Fruit fly (Drosophila melanogaster): ENCODE data around the gene tio.

The tio gene

dm6 chr2L:22024362-22024761, 5.4 kb downstream of the tio start (continued):
- TF ChIP-seq CG17385 (GFP tag; optimal IDR thresholded peaks at IDR 0.05) (no peak), CG2116 (GFP tag; optimal IDR thresholded peaks at IDR 0.05) (no peak), exex (tag; optimal IDR thresholded peaks at IDR 0.05) (no peak), sr (GFP tag; IDR thresholded peaks at IDR 0.05) (peak; percentile 79; the same call in 2 of the 3 replicates), ken (GFP tag; IDR thresholded peaks at IDR 0.05) (no peak), CG8089 (GFP tag; optimal IDR thresholded peaks at IDR 0.05) (no peak), CG12299 (tag; optimal IDR thresholded peaks at IDR 0.05) (no peak), crp (GFP tag; optimal IDR thresholded peaks at IDR 0.05) (no peak), CG30403 (GFP tag; optimal IDR thresholded peaks at IDR 0.05) (no peak), caup (GFP tag; optimal IDR thresholded peaks at IDR 0.05; ENCODE audit: severe bottlenecking) (no peak), CG12391 (tag; optimal IDR thresholded peaks at IDR 0.05) (no peak), NFAT (GFP tag; IDR thresholded peaks at IDR 0.05) (no peak), ro (GFP tag; IDR thresholded peaks at IDR 0.05) (no peak), CG17802 (tag; optimal IDR thresholded peaks at IDR 0.05) (no peak), CG2199 (GFP tag; IDR thresholded peaks at IDR 0.05) (peak; percentile 83), CG18764 (GFP tag; optimal IDR thresholded peaks at IDR 0.05) (no peak), Rx (GFP tag; IDR thresholded peaks at IDR 0.05) (no peak), CG10431 (GFP tag; optimal IDR thresholded peaks at IDR 0.05) (no peak), HmgD (GFP tag; optimal IDR thresholded peaks at IDR 0.05) (peak; percentile 90), CG34224 (GFP tag; IDR thresholded peaks at IDR 0.05; ENCODE audit: partially characterized antibody) (0 out of 3 replicates have a peak, but pooled peaks have one; percentile 58), lov (optimal IDR thresholded peaks at IDR 0.05) (no peak), lov (GFP tag; IDR thresholded peaks at IDR 0.05) (0 out of 3 replicates have a peak, but pooled peaks have one; percentile 23), Gsc (GFP tag; IDR thresholded peaks at IDR 0.05) (no peak), ttk (GFP tag; IDR thresholded peaks at IDR 0.05) (no peak), amos (GFP tag; IDR thresholded peaks at IDR 0.05; ENCODE audit: partially characterized antibody) (peak; percentile 43; the same call in 1 of the 2 replicates), CG34376 (GFP tag; optimal IDR thresholded peaks at IDR 0.05) (no peak), CG17568 (GFP tag; optimal IDR thresholded peaks at IDR 0.05) (no peak), ewg (GFP tag; optimal IDR thresholded peaks at IDR 0.05) (peak; percentile 88), Myb (GFP tag; optimal IDR thresholded peaks at IDR 0.05) (no peak), CG14441 (GFP tag; IDR thresholded peaks at IDR 0.05) (no peak), CG7928 (GFP tag; optimal IDR thresholded peaks at IDR 0.05) (no peak), tup (GFP tag; optimal IDR thresholded peaks at IDR 0.05) (no peak), sc (optimal IDR thresholded peaks at IDR 0.05) (no peak), sc (GFP tag; optimal IDR thresholded peaks at IDR 0.05) (no peak), crol (GFP tag; IDR thresholded peaks at IDR 0.05) (peak; percentile 75), dm (GFP tag; optimal IDR thresholded peaks at IDR 0.05) (peak; percentile 13), CG15269 (tag; optimal IDR thresholded peaks at IDR 0.05) (no peak), Opbp (GFP tag; IDR thresholded peaks at IDR 0.05; ENCODE audit: partially characterized antibody) (peak; percentile 64; the same call in 2 of the 3 replicates), Spps (tag; optimal IDR thresholded peaks at IDR 0.05) (no peak), CG1832 (GFP tag; optimal IDR thresholded peaks at IDR 0.05) (peak; percentile 100), CG2678 (tag; optimal IDR thresholded peaks at IDR 0.05) (no peak), Deaf1 (tag; optimal IDR thresholded peaks at IDR 0.05) (peak; percentile 89), Pdp1 (GFP tag; optimal IDR thresholded peaks at IDR 0.05) (no peak), Adf1 (GFP tag; IDR thresholded peaks at IDR 0.05) (peak; percentile 88), CG3407 (GFP tag; optimal IDR thresholded peaks at IDR 0.05) (no peak), CG7556 (GFP tag; optimal IDR thresholded peaks at IDR 0.05) (no peak), CG4328 (GFP tag; optimal IDR thresholded peaks at IDR 0.05) (no peak), gcm (GFP tag; optimal IDR thresholded peaks at IDR 0.05) (peak; percentile 72), gce (GFP tag; IDR thresholded peaks at IDR 0.05) (no peak), Chrac-16 (GFP tag; optimal IDR thresholded peaks at IDR 0.05) (no peak), kni (GFP tag; optimal IDR thresholded peaks at IDR 0.05) (peak; percentile 66)

All from whole organism, embryonic.